Worm (Caenorhabditis elegans) whole organism, young adult: ENCODE data around the gene M04B2.7.

Source experiments
- F22D6.2 ChIP-seq: sonication (generic microtip); optimal IDR thresholded peaks from 2 replicates; lab custom pipeline; 2016; ENCODE audit warnings: mild to moderate bottlenecking, missing genetic modification characterization, missing compliant biosample characterization
- Y53F4B.3 ChIP-seq: fragments of 200-800 bp; sonication (Bioruptor generic); IDR thresholded peaks from 2 replicates; pipeline ENCODE4 v1.3.6; 2022; ENCODE audit warnings: missing genetic modification reagents, missing genetic modification characterization, missing compliant biosample characterization
- ama-1 ChIP-seq, 3 experiments: fragments of 150-350 bp in 1 of 3; sonication (generic microtip) in 2 of 3; optimal IDR thresholded peaks; 2 replicates each; lab custom pipeline; 2014 to 2018; ENCODE audit warnings: missing biosample characterization in 2 of 3, missing genetic modification characterization in 2 of 3, missing genetic modification reagents in 2 of 3
- attf-3 ChIP-seq: fragments of 200-800 bp; sonication (Bioruptor generic); conservative IDR thresholded peaks from 2 replicates; pipeline ENCODE4 v1.3.6; 2022; ENCODE audit warnings: missing genetic modification reagents, missing genetic modification characterization, missing compliant biosample characterization
- ceh-27 ChIP-seq: fragments of 200-800 bp; sonication (Bioruptor generic); optimal IDR thresholded peaks from 2 replicates; lab custom pipeline; 2018; ENCODE audit warnings: mild to moderate bottlenecking, missing genetic modification characterization, moderate library complexity, missing compliant biosample characterization
- hlh-12 ChIP-seq: sonication (generic microtip); optimal IDR thresholded peaks from 2 replicates; lab custom pipeline; 2016; ENCODE audit warnings: missing genetic modification characterization, missing compliant biosample characterization
- madf-10 ChIP-seq: sonication (generic microtip); optimal IDR thresholded peaks from 2 replicates; lab custom pipeline; 2016; ENCODE audit warnings: mild to moderate bottlenecking, missing genetic modification characterization, missing compliant biosample characterization
- nhr-179 ChIP-seq: sonication (generic microtip); optimal IDR thresholded peaks from 2 replicates; lab custom pipeline; 2016; ENCODE audit warnings: mild to moderate bottlenecking, missing genetic modification characterization, missing compliant biosample characterization
- nhr-27 ChIP-seq: fragments of 200-800 bp; sonication (Bioruptor generic); optimal IDR thresholded peaks from 2 replicates; lab custom pipeline; 2018; ENCODE audit warnings: mild to moderate bottlenecking, missing genetic modification characterization, moderate library complexity, missing compliant biosample characterization
- pha-4 ChIP-seq: fragments of 150-350 bp; sonication (generic microtip); optimal IDR thresholded peaks from 2 replicates; lab custom pipeline; 2014; ENCODE audit warnings: missing biosample characterization, missing genetic modification reagents, missing genetic modification characterization
- rcor-1 ChIP-seq: fragments of 200-800 bp; sonication (Bioruptor generic); IDR thresholded peaks from 2 replicates; pipeline ENCODE4 v1.3.6; 2022; ENCODE audit warnings: missing genetic modification reagents, missing genetic modification characterization, missing compliant biosample characterization
- snpc-4 ChIP-seq, 5 experiments: fragments of 150-350 bp in 1 of 5; sonication (generic microtip) in 4 of 5; optimal IDR thresholded peaks; 2 replicates each; lab custom pipeline; 2014 to 2018; ENCODE audit warnings: missing genetic modification characterization in 5 of 5, missing biosample characterization in 3 of 5, antibody characterized with exemption in 2 of 5, mild to moderate bottlenecking in 2 of 5, missing compliant biosample characterization in 2 of 5, missing genotype in 2 of 5, moderate library complexity in 2 of 5, missing genetic modification reagents in 1 of 5
- unc-62 ChIP-seq: fragments of 150-350 bp; optimal IDR thresholded peaks from 2 replicates; lab custom pipeline; 2014; ENCODE audit warnings: missing biosample characterization, missing genetic modification reagents, missing genetic modification characterization

ce11 chrIV:11597079-11597478, 48.5 kb upstream of the M04B2.7 start:
- no peak for TF ChIP-seq unc-62 (GFP tag; lab: Kevin White, UChicago)
- no peak for TF ChIP-seq madf-10 (tag; lab: Kevin White, UChicago)
- TF ChIP-seq hlh-12 = no peak
- no peak for TF ChIP-seq F22D6.2 (tag; lab: Kevin White, UChicago)
- TF ChIP-seq ama-1 (optimal IDR thresholded peaks at IDR 0.05; lab: Kevin White, UChicago) = no peak
- TF ChIP-seq ama-1 (GFP tag; optimal IDR thresholded peaks at IDR 0.05; lab: Kevin White, UChicago) = no peak
- TF ChIP-seq nhr-27 = no peak
- TF ChIP-seq pha-4 (tag; lab: Kevin White, UChicago) = no peak
- no peak for TF ChIP-seq rcor-1 (GFP tag; lab: Robert Waterston, UW)
- TF ChIP-seq nhr-179 (tag; lab: Kevin White, UChicago) = no peak
- TF ChIP-seq Y53F4B.3 (GFP tag; lab: Robert Waterston, UW) = no peak
- no peak for TF ChIP-seq ceh-27 (GFP tag; lab: Kevin White, UChicago)
- TF ChIP-seq snpc-4 (GFP tag; optimal IDR thresholded peaks at IDR 0.05; lab: Kevin White, UChicago) = no peak
- TF ChIP-seq snpc-4 (tag; optimal IDR thresholded peaks at IDR 0.05; lab: Kevin White, UChicago) = no peak
- no peak for TF ChIP-seq attf-3 (GFP tag; lab: Robert Waterston, UW)
